Worm (Caenorhabditis elegans) whole organism, early embryonic: Measurements from ENCODE around the gene srbc-34.

ENCODE experiments used
- B0310.2 ChIP-seq: sonication (generic microtip); optimal IDR thresholded peaks from 2 replicates; lab custom pipeline; 2016; ENCODE audit warnings: mild to moderate bottlenecking, missing genetic modification characterization, missing compliant biosample characterization
- F13C5.2 ChIP-seq: sonication (generic microtip); optimal IDR thresholded peaks from 2 replicates; lab custom pipeline; 2017; ENCODE audit warnings: mild to moderate bottlenecking, missing genetic modification characterization, inconsistent platforms, missing compliant biosample characterization
- aly-1 ChIP-seq: sonication (generic microtip); optimal IDR thresholded peaks from 2 replicates; lab custom pipeline; 2016; ENCODE audit warnings: missing genetic modification characterization, missing compliant biosample characterization
- ama-1 ChIP-seq: fragments of 150-350 bp; optimal IDR thresholded peaks from 2 replicates; lab custom pipeline; 2014
- ceh-13 ChIP-seq: fragments of 200-800 bp; sonication (Bioruptor generic); optimal IDR thresholded peaks from 2 replicates; lab custom pipeline; 2018; ENCODE audit warnings: mild to moderate bottlenecking, missing genetic modification characterization, missing compliant biosample characterization
- ceh-36 ChIP-seq: sonication (generic microtip); optimal IDR thresholded peaks from 2 replicates; lab custom pipeline; 2016; ENCODE audit warnings: missing genetic modification characterization, inconsistent platforms, missing compliant biosample characterization
- ets-7 ChIP-seq: sonication (generic microtip); optimal IDR thresholded peaks from 2 replicates; lab custom pipeline; 2016; ENCODE audit warnings: missing genotype, missing genetic modification characterization, missing compliant biosample characterization
- flt-1 ChIP-seq: fragments of 200-800 bp; sonication (Bioruptor generic); IDR thresholded peaks from 2 replicates; pipeline ENCODE4 v1.3.6; 2022; ENCODE audit warnings: missing genetic modification characterization, missing compliant biosample characterization
- hmbx-1 ChIP-seq: sonication (generic microtip); optimal IDR thresholded peaks from 2 replicates; lab custom pipeline; 2016; ENCODE audit warnings: mild to moderate bottlenecking, missing genetic modification characterization, missing compliant biosample characterization
- hmg-4 ChIP-seq: fragments of 200-800 bp; sonication (Bioruptor generic); optimal IDR thresholded peaks from 2 replicates; lab custom pipeline; 2018; ENCODE audit warnings: mild to moderate bottlenecking, missing genetic modification characterization, missing compliant biosample characterization
- hnd-1 ChIP-seq: sonication (generic microtip); optimal IDR thresholded peaks from 2 replicates; lab custom pipeline; 2016; ENCODE audit warnings: missing genetic modification characterization, missing compliant biosample characterization
- pes-1 ChIP-seq: fragments of 200-800 bp; sonication (Bioruptor generic); IDR thresholded peaks from 2 replicates; pipeline ENCODE4 v1.3.6; 2022; ENCODE audit warnings: missing genetic modification reagents, missing genetic modification characterization, missing compliant biosample characterization
- scrt-1 ChIP-seq: fragments of 200-800 bp; sonication (Bioruptor generic); IDR thresholded peaks from 2 replicates; pipeline ENCODE4 v1.3.6; 2022; ENCODE audit warnings: missing genetic modification characterization, missing compliant biosample characterization
- sea-1 ChIP-seq: fragments of 200-800 bp; sonication (Bioruptor generic); conservative IDR thresholded peaks from 2 replicates; pipeline ENCODE4 v1.3.6; 2022; ENCODE audit warnings: missing genetic modification characterization, missing compliant biosample characterization
- tbx-11 ChIP-seq: fragments of 200-800 bp; sonication (Bioruptor generic); IDR thresholded peaks from 2 replicates; pipeline ENCODE4 v1.3.6; 2022; ENCODE audit warnings: missing genetic modification characterization, missing compliant biosample characterization
- tbx-37 ChIP-seq: fragments of 200-800 bp; sonication (Bioruptor generic); conservative IDR thresholded peaks from 2 replicates; pipeline ENCODE4 v1.3.6; 2022; ENCODE audit warnings: missing genetic modification reagents, missing genetic modification characterization, missing compliant biosample characterization
- tra-4 ChIP-seq: sonication (generic microtip); optimal IDR thresholded peaks from 2 replicates; lab custom pipeline; 2017; ENCODE audit warnings: missing genetic modification characterization, missing compliant biosample characterization

The srbc-34 gene

ce11 chrV:20171941-20172340, 34.2 kb upstream of the srbc-34 start, which contains the start of gene srw-39:
srw-39 (minus strand) TSS chrV:20172041.
- TF ChIP-seq ama-1 (no peak), ets-7 (tag; lab: Kevin White, UChicago) (no peak), flt-1 (GFP tag; lab: Robert Waterston, UW) (no peak), hnd-1 (no peak), sea-1 (GFP tag; lab: Robert Waterston, UW) (no peak)

- no peak for TF ChIP-seq ama-1
- no peak for TF ChIP-seq hnd-1
- TF ChIP-seq hmg-4 (GFP tag; lab: Kevin White, UChicago), result no peak
- TF ChIP-seq flt-1 (GFP tag; lab: Robert Waterston, UW), result no peak
- TF ChIP-seq B0310.2, result no peak
- no peak for TF ChIP-seq ets-7 (tag; lab: Kevin White, UChicago)
- TF ChIP-seq aly-1 (tag; lab: Kevin White, UChicago), result no peak
- TF ChIP-seq hmbx-1, result no peak
- no peak for TF ChIP-seq F13C5.2 (tag; lab: Kevin White, UChicago)
- no peak for TF ChIP-seq tra-4 (tag; lab: Kevin White, UChicago)
- TF ChIP-seq ceh-36 (tag; lab: Kevin White, UChicago), result no peak
- no peak for TF ChIP-seq pes-1 (GFP tag; lab: Robert Waterston, UW)
- TF ChIP-seq ceh-13, result no peak
- no peak for TF ChIP-seq tbx-11 (GFP tag; lab: Robert Waterston, UW)
- no peak for TF ChIP-seq sea-1 (GFP tag; lab: Robert Waterston, UW)
- TF ChIP-seq scrt-1, result no peak
- no peak for TF ChIP-seq tbx-37 (GFP tag; lab: Robert Waterston, UW)
Observed at ce11 chrV:20182311-20182710, 23.8 kb upstream of the srbc-34 start.

ce11 chrV:20186579-20186978, 19.5 kb upstream of the srbc-34 start, which contains the start of gene srz-16:
srz-16 (minus strand) TSS chrV:20186679.
- TF ChIP-seq B0310.2 (no peak), flt-1 (GFP tag; lab: Robert Waterston, UW) (no peak), ets-7 (tag; lab: Kevin White, UChicago) (no peak), sea-1 (GFP tag; lab: Robert Waterston, UW) (no peak), ama-1 (no peak), hmg-4 (GFP tag; lab: Kevin White, UChicago) (no peak), pes-1 (GFP tag; lab: Robert Waterston, UW) (no peak), tbx-11 (GFP tag; lab: Robert Waterston, UW) (no peak), aly-1 (tag; lab: Kevin White, UChicago) (no peak), hmbx-1 (no peak), scrt-1 (no peak), tra-4 (tag; lab: Kevin White, UChicago) (no peak), F13C5.2 (tag; lab: Kevin White, UChicago) (no peak), tbx-37 (GFP tag; lab: Robert Waterston, UW) (no peak), ceh-13 (no peak), hnd-1 (no peak), ceh-36 (tag; lab: Kevin White, UChicago) (no peak)

- TF ChIP-seq pes-1 (GFP tag; lab: Robert Waterston, UW), result no peak
- no peak for TF ChIP-seq hmg-4 (GFP tag; lab: Kevin White, UChicago)
- no peak for TF ChIP-seq tbx-37 (GFP tag; lab: Robert Waterston, UW)
- no peak for TF ChIP-seq ama-1
- no peak for TF ChIP-seq tbx-11 (GFP tag; lab: Robert Waterston, UW)
- TF ChIP-seq hnd-1, result no peak
- no peak for TF ChIP-seq ets-7 (tag; lab: Kevin White, UChicago)
- TF ChIP-seq ceh-13, result no peak
- TF ChIP-seq scrt-1, result no peak
- no peak for TF ChIP-seq tra-4 (tag; lab: Kevin White, UChicago)
Observed at ce11 chrV:20188790-20189189, 17.3 kb upstream of the srbc-34 start, which contains the start of gene fbxa-116. fbxa-116 (minus strand) TSS chrV:20188890.

ce11 chrV:20192102-20192880, 13.8 kb upstream of the srbc-34 start, which contains the start of the genes fbxa-115 and Y113G7B.27:
fbxa-115 (minus strand) TSS chrV:20192152.
Y113G7B.27 (plus strand) TSS chrV:20192830.
- no peak for TF ChIP-seq hmg-4 (GFP tag; lab: Kevin White, UChicago)
- no peak for TF ChIP-seq flt-1 (GFP tag; lab: Robert Waterston, UW)
- TF ChIP-seq F13C5.2 (tag; lab: Kevin White, UChicago), result no peak
- TF ChIP-seq pes-1 (GFP tag; lab: Robert Waterston, UW), result no peak
- TF ChIP-seq ceh-36 (tag; lab: Kevin White, UChicago), result no peak
- TF ChIP-seq ceh-13, result no peak
- TF ChIP-seq scrt-1, result no peak
- no peak for TF ChIP-seq hmbx-1
- TF ChIP-seq hnd-1, result no peak
- TF ChIP-seq sea-1 (GFP tag; lab: Robert Waterston, UW), result no peak
- TF ChIP-seq B0310.2, result no peak

ce11 chrV:20195451-20196036, 10.6 kb upstream of the srbc-34 start, which contains the start of the genes srh-217 and Y113G7B.28:
srh-217 (minus strand) TSS chrV:20195551.
Y113G7B.28 (plus strand) TSS chrV:20195986.
- TF ChIP-seq hnd-1, result no peak
- TF ChIP-seq F13C5.2 (tag; lab: Kevin White, UChicago), result no peak
- no peak for TF ChIP-seq pes-1 (GFP tag; lab: Robert Waterston, UW)
- no peak for TF ChIP-seq ama-1
- TF ChIP-seq aly-1 (tag; lab: Kevin White, UChicago), result no peak
- TF ChIP-seq ets-7 (tag; lab: Kevin White, UChicago), result no peak
- no peak for TF ChIP-seq flt-1 (GFP tag; lab: Robert Waterston, UW)
- TF ChIP-seq hmbx-1, result no peak
- TF ChIP-seq hmg-4 (GFP tag; lab: Kevin White, UChicago), result no peak
- TF ChIP-seq B0310.2, result no peak

- TF ChIP-seq tbx-37 (GFP tag; lab: Robert Waterston, UW), result no peak
- TF ChIP-seq ama-1, result no peak
- TF ChIP-seq hmbx-1, result no peak
- no peak for TF ChIP-seq sea-1 (GFP tag; lab: Robert Waterston, UW)
- TF ChIP-seq tra-4 (tag; lab: Kevin White, UChicago), result no peak
- no peak for TF ChIP-seq ceh-36 (tag; lab: Kevin White, UChicago)
- no peak for TF ChIP-seq hnd-1
- no peak for TF ChIP-seq F13C5.2 (tag; lab: Kevin White, UChicago)
Observed at ce11 chrV:20196671-20197070, 9.4 kb upstream of the srbc-34 start, which contains the start of gene ftr-1. ftr-1 (plus strand) TSS chrV:20196971.
